Worm (Caenorhabditis elegans) whole organism, late embryonic: ENCODE measurements around the gene cct-5.

Experiments
- C38D4.7 ChIP-seq: fragments of 200-800 bp; sonication (Bioruptor generic); optimal IDR thresholded peaks from 2 replicates; lab custom pipeline; 2018; ENCODE audit warnings: mild to moderate bottlenecking, missing genetic modification characterization, moderate library complexity, missing compliant biosample characterization
- K02D7.2 ChIP-seq: sonication (generic microtip); optimal IDR thresholded peaks from 2 replicates; lab custom pipeline; 2017; ENCODE audit warnings: mild to moderate bottlenecking, missing genetic modification characterization, missing compliant biosample characterization
- K09A11.1 ChIP-seq: sonication (generic microtip); optimal IDR thresholded peaks from 2 replicates; lab custom pipeline; 2017; ENCODE audit warnings: antibody characterized with exemption, mild to moderate bottlenecking, missing genetic modification characterization, missing compliant biosample characterization; ENCODE audit not compliant: insufficient read depth
- T23F11.4 ChIP-seq: fragments of 200-800 bp; sonication (Bioruptor generic); optimal IDR thresholded peaks from 2 replicates; lab custom pipeline; 2018; ENCODE audit warnings: mild to moderate bottlenecking, missing genetic modification characterization, missing compliant biosample characterization
- ahr-1 ChIP-seq: sonication (generic microtip); optimal IDR thresholded peaks from 2 replicates; lab custom pipeline; 2016; ENCODE audit warnings: missing genetic modification characterization, missing compliant biosample characterization
- ceh-2 ChIP-seq: sonication (generic microtip); optimal IDR thresholded peaks from 2 replicates; lab custom pipeline; 2016; ENCODE audit warnings: missing genotype, missing genetic modification characterization, missing compliant biosample characterization
- ceh-24 ChIP-seq: sonication (generic microtip); optimal IDR thresholded peaks from 2 replicates; lab custom pipeline; 2016; ENCODE audit warnings: mild to moderate bottlenecking, missing genetic modification characterization, missing compliant biosample characterization
- ceh-30 ChIP-seq: fragments of 150-350 bp; optimal IDR thresholded peaks from 2 replicates; lab custom pipeline; 2014; ENCODE audit warnings: missing biosample characterization, missing genetic modification characterization
- ceh-34 ChIP-seq: sonication (generic microtip); optimal IDR thresholded peaks from 2 replicates; lab custom pipeline; 2016; ENCODE audit warnings: mild to moderate bottlenecking, missing genetic modification characterization, missing compliant biosample characterization
- ceh-45 ChIP-seq: fragments of 200-800 bp; sonication (Bioruptor generic); IDR thresholded peaks from 2 replicates; pipeline ENCODE4 v1.3.6; 2022; ENCODE audit warnings: missing genetic modification reagents, missing genetic modification characterization, missing compliant biosample characterization
- ceh-9 ChIP-seq: sonication (generic microtip); optimal IDR thresholded peaks from 2 replicates; lab custom pipeline; 2016; ENCODE audit warnings: mild to moderate bottlenecking, missing genetic modification characterization, inconsistent platforms, missing compliant biosample characterization
- dmd-4 ChIP-seq: sonication (generic microtip); optimal IDR thresholded peaks from 2 replicates; lab custom pipeline; 2016; ENCODE audit warnings: borderline replicate concordance, missing genetic modification characterization, missing compliant biosample characterization
- dve-1 ChIP-seq: sonication (generic microtip); optimal IDR thresholded peaks from 2 replicates; lab custom pipeline; 2017; ENCODE audit warnings: antibody characterized with exemption, mild to moderate bottlenecking, missing genetic modification characterization, missing compliant biosample characterization
- elt-2 ChIP-seq: sonication (generic microtip); optimal IDR thresholded peaks from 2 replicates; lab custom pipeline; 2016; ENCODE audit warnings: missing genetic modification reagents, missing genetic modification characterization, missing compliant biosample characterization
- elt-4 ChIP-seq: sonication (generic microtip); optimal IDR thresholded peaks from 2 replicates; lab custom pipeline; 2016; ENCODE audit warnings: missing genetic modification characterization, missing compliant biosample characterization
- ets-4 ChIP-seq: sonication (generic microtip); optimal IDR thresholded peaks from 2 replicates; lab custom pipeline; 2016; ENCODE audit warnings: missing genetic modification characterization, missing compliant biosample characterization
- fax-1 ChIP-seq: sonication (generic microtip); optimal IDR thresholded peaks from 2 replicates; lab custom pipeline; 2016; ENCODE audit warnings: missing genotype, missing genetic modification characterization, missing compliant biosample characterization
- fkh-10 ChIP-seq: fragments of 150-350 bp; optimal IDR thresholded peaks from 2 replicates; lab custom pipeline; 2014; ENCODE audit warnings: missing biosample characterization, missing genetic modification reagents, missing genetic modification characterization
- fkh-6 ChIP-seq: sonication (generic microtip); optimal IDR thresholded peaks from 2 replicates; lab custom pipeline; 2016; ENCODE audit warnings: missing genetic modification characterization, missing compliant biosample characterization
- hlh-13 ChIP-seq: fragments of 200-800 bp; sonication (Bioruptor generic); optimal IDR thresholded peaks from 2 replicates; lab custom pipeline; 2018; ENCODE audit warnings: mild to moderate bottlenecking, missing genetic modification characterization, missing compliant biosample characterization
- hlh-30 ChIP-seq: sonication (generic microtip); optimal IDR thresholded peaks from 2 replicates; lab custom pipeline; 2017; ENCODE audit warnings: antibody characterized with exemption, missing genetic modification characterization, missing compliant biosample characterization; ENCODE audit not compliant: insufficient read depth
- hlh-6 ChIP-seq: sonication (generic microtip); optimal IDR thresholded peaks from 2 replicates; lab custom pipeline; 2016; ENCODE audit warnings: missing genotype, missing genetic modification characterization, missing compliant biosample characterization
- lin-11 ChIP-seq: fragments of 200-800 bp; sonication (Bioruptor generic); optimal IDR thresholded peaks from 2 replicates; lab custom pipeline; 2018; ENCODE audit warnings: mild to moderate bottlenecking, missing genetic modification characterization, missing compliant biosample characterization
- madf-2 ChIP-seq: sonication (generic microtip); optimal IDR thresholded peaks from 2 replicates; lab custom pipeline; 2017; ENCODE audit warnings: missing genetic modification characterization, missing compliant biosample characterization
- nfya-1 ChIP-seq: sonication (generic microtip); optimal IDR thresholded peaks from 2 replicates; lab custom pipeline; 2017; ENCODE audit warnings: missing genetic modification characterization, mild to moderate bottlenecking, missing compliant biosample characterization, antibody characterized with exemption, moderate library complexity
- nhr-11 ChIP-seq: fragments of 150-350 bp; optimal IDR thresholded peaks from 2 replicates; lab custom pipeline; 2014; ENCODE audit warnings: missing biosample characterization, missing genetic modification characterization
- nhr-232 ChIP-seq: sonication (generic microtip); optimal IDR thresholded peaks from 2 replicates; lab custom pipeline; 2016; ENCODE audit warnings: missing genetic modification characterization, missing compliant biosample characterization
- pag-3 ChIP-seq: sonication (generic microtip); optimal IDR thresholded peaks from 2 replicates; lab custom pipeline; 2016; ENCODE audit warnings: missing compliant biosample characterization, missing genetic modification characterization, borderline replicate concordance
- pax-1 ChIP-seq: fragments of 150-350 bp; optimal IDR thresholded peaks from 2 replicates; lab custom pipeline; 2014; ENCODE audit warnings: missing biosample characterization, missing genetic modification characterization
- pha-2 ChIP-seq: sonication (generic microtip); optimal IDR thresholded peaks from 2 replicates; lab custom pipeline; 2017; ENCODE audit warnings: mild to moderate bottlenecking, missing genetic modification characterization, missing compliant biosample characterization
- pros-1 ChIP-seq: fragments of 150-350 bp; optimal IDR thresholded peaks from 2 replicates; lab custom pipeline; 2014; ENCODE audit warnings: missing biosample characterization, missing genetic modification reagents, missing genetic modification characterization
- ref-2 ChIP-seq: sonication (generic microtip); optimal IDR thresholded peaks from 2 replicates; lab custom pipeline; 2016; ENCODE audit warnings: missing genetic modification characterization, missing compliant biosample characterization
- rnt-1 ChIP-seq: sonication (generic microtip); optimal IDR thresholded peaks from 2 replicates; lab custom pipeline; 2016; ENCODE audit warnings: missing genetic modification characterization, missing compliant biosample characterization
- sox-2 ChIP-seq: fragments of 200-800 bp; sonication (Bioruptor generic); IDR thresholded peaks from 2 replicates; pipeline ENCODE4 v1.3.6; 2022; ENCODE audit warnings: missing genetic modification reagents, missing genetic modification characterization, missing compliant biosample characterization
- sox-4 ChIP-seq: sonication (generic microtip); optimal IDR thresholded peaks from 2 replicates; lab custom pipeline; 2017; ENCODE audit warnings: mild to moderate bottlenecking, missing genetic modification characterization, inconsistent platforms, missing compliant biosample characterization
- syd-9 ChIP-seq: sonication (generic microtip); optimal IDR thresholded peaks from 2 replicates; lab custom pipeline; 2016; ENCODE audit warnings: mild to moderate bottlenecking, missing genetic modification characterization, moderate library complexity, missing compliant biosample characterization
- ttx-3 ChIP-seq: sonication (generic microtip); optimal IDR thresholded peaks from 2 replicates; lab custom pipeline; 2016; ENCODE audit warnings: missing genetic modification reagents, missing genetic modification characterization, missing compliant biosample characterization
- unc-55 ChIP-seq: sonication (generic microtip); optimal IDR thresholded peaks from 2 replicates; lab custom pipeline; 2017; ENCODE audit warnings: missing biosample characterization, missing genetic modification reagents, missing genetic modification characterization
- unc-86 ChIP-seq: sonication (generic microtip); optimal IDR thresholded peaks from 2 replicates; lab custom pipeline; 2016; ENCODE audit warnings: missing genetic modification characterization, missing compliant biosample characterization
- zip-5 ChIP-seq: sonication (generic microtip); optimal IDR thresholded peaks from 2 replicates; lab custom pipeline; 2016; ENCODE audit warnings: missing genetic modification characterization, missing compliant biosample characterization

cct-5 gene

DNA sequence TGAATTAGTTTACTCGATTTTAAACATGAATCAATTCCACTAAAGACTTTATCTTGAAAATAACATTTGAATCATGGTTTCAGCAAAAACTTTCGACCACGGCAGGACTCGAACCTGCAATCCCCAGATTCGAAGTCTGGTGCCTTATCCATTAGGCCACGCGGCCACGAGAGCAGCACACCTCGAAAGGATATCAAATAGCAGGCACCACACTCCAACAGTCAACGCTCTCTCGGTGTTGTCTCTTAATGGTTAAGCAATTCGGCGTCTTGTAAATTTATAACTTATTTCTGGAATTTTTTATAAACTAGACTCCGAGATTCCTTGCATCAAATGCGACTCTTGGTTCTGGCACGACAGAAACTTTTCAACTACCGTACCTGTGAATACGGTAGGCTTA is 37.1 kb downstream of the cct-5 start (continued):
- TF ChIP-seq ceh-2 (tag; lab: Kevin White, UChicago) (peak; percentile 77), ref-2 (peak; percentile 83), dmd-4 (tag; lab: Kevin White, UChicago) (peak; percentile 65), pha-2 (tag; lab: Kevin White, UChicago) (peak; percentile 84), fkh-10 (no peak), ceh-30 (tag; lab: Kevin White, UChicago) (peak; percentile 30), K09A11.1 (tag; lab: Kevin White, UChicago) (peak; percentile 73), ttx-3 (tag; lab: Kevin White, UChicago) (peak; percentile 83), hlh-6 (tag; lab: Kevin White, UChicago) (peak; percentile 90), nhr-232 (peak; percentile 85), zip-5 (tag; lab: Kevin White, UChicago) (peak; percentile 54), ceh-9 (tag; lab: Kevin White, UChicago) (peak; percentile 53), sox-4 (tag; lab: Kevin White, UChicago) (peak; percentile 85), lin-11 (peak; percentile 83), unc-55 (no peak), unc-86 (peak; percentile 89), fkh-6 (tag; lab: Kevin White, UChicago) (peak; percentile 80), hlh-30 (tag; lab: Kevin White, UChicago) (peak; percentile 49), C38D4.7 (GFP tag; lab: Kevin White, UChicago) (peak; percentile 86), pros-1 (tag; lab: Kevin White, UChicago) (no peak), K02D7.2 (peak; percentile 66), ceh-24 (tag; lab: Kevin White, UChicago) (peak; percentile 45), nhr-11 (tag; lab: Kevin White, UChicago) (no peak), nfya-1 (peak; percentile 41), T23F11.4 (peak; percentile 84), hlh-13 (peak; percentile 83), syd-9 (peak; percentile 87)
- TF ChIP-seq, all 69 proteins: peak for 59

DNA sequence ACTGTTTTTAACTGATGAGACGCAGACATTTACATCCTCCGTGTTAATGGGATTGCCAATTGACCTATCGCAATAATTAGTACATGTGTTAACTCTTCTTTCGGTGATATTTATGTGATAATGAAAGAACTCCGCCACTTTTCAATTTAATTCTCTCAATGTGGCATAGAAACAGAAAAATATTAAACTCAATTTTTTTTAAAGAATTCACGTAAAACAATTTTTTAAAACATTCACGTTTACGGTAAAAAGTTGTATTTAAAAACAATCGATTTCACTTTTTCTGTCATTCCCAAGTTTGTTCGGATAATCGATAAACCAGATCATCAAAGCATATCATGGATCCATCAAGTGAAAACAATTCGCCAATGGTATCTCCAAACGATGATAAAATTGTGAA is 39.1 kb downstream of the cct-5 start, which contains the start of gene mstr-2:
mstr-2 (plus strand) TSS at position 301 of the 400 bp plus-strand sequence.
- no peak for TF ChIP-seq madf-2
- no peak for TF ChIP-seq C38D4.7 (GFP tag; lab: Kevin White, UChicago)
- TF ChIP-seq ceh-34 = no peak
- TF ChIP-seq ahr-1 (tag; lab: Kevin White, UChicago) = no peak
- TF ChIP-seq pros-1 (tag; lab: Kevin White, UChicago) = no peak
- TF ChIP-seq dve-1 (tag; lab: Kevin White, UChicago) = no peak
- no peak for TF ChIP-seq sox-4 (tag; lab: Kevin White, UChicago)
- TF ChIP-seq elt-4 (tag; lab: Kevin White, UChicago) = no peak
- no peak for TF ChIP-seq sox-2 (GFP tag; lab: Robert Waterston, UW)
- no peak for TF ChIP-seq pag-3
- no peak for TF ChIP-seq nhr-11 (tag; lab: Kevin White, UChicago)
- no peak for TF ChIP-seq ets-4 (tag; lab: Kevin White, UChicago)
- TF ChIP-seq fax-1 = no peak

DNA sequence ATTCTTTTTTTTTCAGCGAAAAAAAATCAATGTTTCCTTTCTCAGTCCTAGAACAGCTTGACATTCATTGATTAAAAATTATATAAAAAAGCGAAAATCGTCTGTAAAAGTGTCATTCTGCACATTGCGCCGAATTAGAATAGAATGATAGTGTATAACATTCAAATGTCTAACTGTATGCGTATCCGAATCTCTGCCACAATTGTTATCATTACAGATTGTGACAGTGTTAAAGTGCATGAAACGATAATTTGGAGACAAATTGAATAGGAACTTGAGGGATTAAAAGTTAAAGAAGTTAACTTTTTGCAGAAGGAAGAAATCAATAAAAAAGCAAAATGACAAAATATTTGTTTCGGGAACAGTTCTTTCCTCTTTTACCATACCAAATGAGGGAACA is 39.5 kb downstream of the cct-5 start:
- peak; percentile 52 for TF ChIP-seq elt-2 (tag; lab: Kevin White, UChicago)
- no peak for TF ChIP-seq T23F11.4
- no peak for TF ChIP-seq pros-1 (tag; lab: Kevin White, UChicago)
- TF ChIP-seq pax-1 (tag; lab: Kevin White, UChicago) = no peak
- no peak for TF ChIP-seq ceh-45 (GFP tag; lab: Robert Waterston, UW)
- TF ChIP-seq rnt-1 (tag; lab: Kevin White, UChicago) = no peak
- no peak for TF ChIP-seq lin-11
